Worm (Caenorhabditis elegans): ENCODE results near the gene best-19.

DNA sequence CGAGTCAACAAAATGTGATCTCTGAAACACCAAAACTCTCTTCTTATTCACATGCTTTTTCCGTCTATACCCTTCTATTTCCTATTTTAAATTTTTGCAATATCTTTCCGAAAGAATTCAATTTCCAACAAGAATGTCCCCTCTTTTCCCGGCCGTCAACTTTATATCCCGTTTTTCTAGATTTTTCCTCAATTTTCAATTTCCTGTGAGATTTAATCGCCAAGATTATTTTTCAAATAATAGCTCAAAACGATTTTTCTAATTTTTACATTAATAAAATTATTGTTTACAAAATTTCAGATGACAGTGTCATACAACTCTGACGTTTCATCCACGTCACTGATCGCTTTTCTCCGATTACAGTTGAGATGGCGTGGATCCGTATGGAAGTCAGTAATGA is at the start of gene best-19:
- TF ChIP-seq ZK546.5 (tag; optimal IDR thresholded peaks at IDR 0.05) (no peak), unc-39 (tag; optimal IDR thresholded peaks at IDR 0.05) (no peak), nhr-25 (tag; optimal IDR thresholded peaks at IDR 0.05) (no peak), lsy-2 (tag; optimal IDR thresholded peaks at IDR 0.05) (no peak), lin-39 (tag; optimal IDR thresholded peaks at IDR 0.05) (no peak), skn-1 (tag; optimal IDR thresholded peaks at IDR 0.05) (no peak), aly-2 (tag; optimal IDR thresholded peaks at IDR 0.05) (no peak), zag-1 (tag; optimal IDR thresholded peaks at IDR 0.05) (no peak), nhr-237 (tag; optimal IDR thresholded peaks at IDR 0.05) (no peak)

Data from whole organism, L2 larva.